Worm (Caenorhabditis elegans) whole organism, L1 larva: Measurements from ENCODE around the gene T26C5.3.

ENCODE experiments used
- nhr-11 ChIP-seq: fragments of 150-350 bp; optimal IDR thresholded peaks from 2 replicates; lab custom pipeline; 2014; ENCODE audit warnings: missing biosample characterization, missing genetic modification characterization
- nhr-84 ChIP-seq: sonication (generic microtip); optimal IDR thresholded peaks from 2 replicates; lab custom pipeline; 2017; ENCODE audit warnings: missing biosample characterization, missing genetic modification characterization
- pqm-1 ChIP-seq: sonication (generic microtip); optimal IDR thresholded peaks from 3 replicates; lab custom pipeline; 2017; ENCODE audit warnings: missing biosample characterization, missing genetic modification characterization
- vab-15 ChIP-seq: sonication (generic microtip); optimal IDR thresholded peaks from 2 replicates; lab custom pipeline; 2017; ENCODE audit warnings: missing genotype, mild to moderate bottlenecking, missing genetic modification characterization, missing compliant biosample characterization

ce11 chrII:9262845-9263402 lies 26.5 kb downstream of the T26C5.3 start:
- TF ChIP-seq pqm-1 (tag; lab: Kevin White, UChicago), result no peak
- TF ChIP-seq nhr-11 (tag; lab: Kevin White, UChicago), result no peak
- no peak for TF ChIP-seq vab-15
- no peak for TF ChIP-seq nhr-84 (tag; lab: Kevin White, UChicago)
